Worm (Caenorhabditis elegans): ENCODE results near the gene clec-216.

The clec-216 gene

ce11 chrV:7926784-7927183, 26.0 kb downstream of the clec-216 start, which contains the start of gene srsx-6:
srsx-6 (plus strand) TSS chrV:7927084.
- no peak for TF ChIP-seq attf-5 (GFP tag; optimal IDR thresholded peaks at IDR 0.05)

- TF ChIP-seq ceh-100 (GFP tag; IDR thresholded peaks at IDR 0.05) (no peak), F49E8.2 (tag; optimal IDR thresholded peaks at IDR 0.05; ENCODE audit: insufficient read depth) (no peak), Y79H2A.3 (GFP tag; conservative IDR thresholded peaks at IDR 0.05) (no peak), K11D2.4 (GFP tag; IDR thresholded peaks at IDR 0.05) (no peak), Y53F4B.3 (GFP tag; IDR thresholded peaks at IDR 0.05) (no peak), ztf-26 (tag; optimal IDR thresholded peaks at IDR 0.05) (no peak), let-526 (GFP tag; IDR thresholded peaks at IDR 0.05) (no peak), unc-130 (GFP tag; optimal IDR thresholded peaks at IDR 0.05) (no peak), akir-1 (GFP tag; optimal IDR thresholded peaks at IDR 0.05) (no peak), unc-62 (GFP tag; optimal IDR thresholded peaks at IDR 0.05) (no peak), lin-26 (GFP tag; IDR thresholded peaks at IDR 0.05) (no peak), dpl-1 (GFP tag; optimal IDR thresholded peaks at IDR 0.05) (no peak), tbx-9 (tag; optimal IDR thresholded peaks at IDR 0.05; ENCODE audit: borderline replicate concordance) (no peak), hlh-12 (tag; optimal IDR thresholded peaks at IDR 0.05) (no peak), snpc-3.4 (tag; optimal IDR thresholded peaks at IDR 0.05) (no peak)
Measured at ce11 chrV:7925483-7925882, 27.3 kb downstream of the clec-216 start, which contains the start of gene srsx-7. srsx-7 (plus strand) TSS chrV:7925783.

ce11 chrV:7908431-7908830, 44.3 kb downstream of the clec-216 start:
- TF ChIP-seq pha-4 (tag; optimal IDR thresholded peaks at IDR 0.05) (no peak), D2030.7 (GFP tag; IDR thresholded peaks at IDR 0.05) (no peak), mel-28 (tag; optimal IDR thresholded peaks at IDR 0.05; ENCODE audit: borderline replicate concordance) (no peak), madf-10 (tag; optimal IDR thresholded peaks at IDR 0.05) (no peak), ama-1 (optimal IDR thresholded peaks at IDR 0.05) (no peak), ama-1 (GFP tag; optimal IDR thresholded peaks at IDR 0.05) (no peak), mcd-1 (GFP tag; IDR thresholded peaks at IDR 0.05) (no peak), F55B11.4 (tag; optimal IDR thresholded peaks at IDR 0.05; ENCODE audit: borderline replicate concordance, insufficient read depth) (no peak), tbx-9 (tag; optimal IDR thresholded peaks at IDR 0.05; ENCODE audit: borderline replicate concordance) (no peak), nfyb-1 (GFP tag; IDR thresholded peaks at IDR 0.05) (no peak), snpc-1.1 (tag; optimal IDR thresholded peaks at IDR 0.05; ENCODE audit: insufficient read depth) (no peak), xnd-1 (tag; optimal IDR thresholded peaks at IDR 0.05) (no peak), efl-1 (GFP tag; optimal IDR thresholded peaks at IDR 0.05) (no peak), snpc-1.3 (tag; optimal IDR thresholded peaks at IDR 0.05; ENCODE audit: insufficient read depth) (no peak), lir-1 (GFP tag; conservative IDR thresholded peaks at IDR 0.05) (no peak), ceh-100 (GFP tag; IDR thresholded peaks at IDR 0.05) (no peak), bed-2 (GFP tag; IDR thresholded peaks at IDR 0.05) (no peak), F57A8.1 (GFP tag; optimal IDR thresholded peaks at IDR 0.05) (no peak)

- TF ChIP-seq rec-8 (tag; optimal IDR thresholded peaks at IDR 0.05), result no peak
- no peak for TF ChIP-seq pbrm-1 (GFP tag; IDR thresholded peaks at IDR 0.05)
- no peak for TF ChIP-seq hmg-1.2 (GFP tag; IDR thresholded peaks at IDR 0.05)
- no peak for TF ChIP-seq Y53G8AR.9 (GFP tag; conservative IDR thresholded peaks at IDR 0.05)
- no peak for TF ChIP-seq ets-4 (GFP tag; optimal IDR thresholded peaks at IDR 0.05)
- no peak for TF ChIP-seq T07F8.4 (tag; optimal IDR thresholded peaks at IDR 0.05)
- TF ChIP-seq attf-6 (GFP tag; IDR thresholded peaks at IDR 0.05), result no peak
- no peak for TF ChIP-seq C06A6.2 (GFP tag; conservative IDR thresholded peaks at IDR 0.05)
- no peak for TF ChIP-seq ztf-26 (tag; optimal IDR thresholded peaks at IDR 0.05)
- TF ChIP-seq ztf-28 (GFP tag; IDR thresholded peaks at IDR 0.05), result no peak
- TF ChIP-seq F49E8.2 (tag; optimal IDR thresholded peaks at IDR 0.05; ENCODE audit: insufficient read depth), result no peak
- no peak for TF ChIP-seq egl-18 (GFP tag; IDR thresholded peaks at IDR 0.05)
- TF ChIP-seq akir-1 (GFP tag; optimal IDR thresholded peaks at IDR 0.05), result no peak
- TF ChIP-seq F57C9.4 (tag; optimal IDR thresholded peaks at IDR 0.05), result no peak
- TF ChIP-seq rpc-1 (optimal IDR thresholded peaks at IDR 0.05), result no peak
- no peak for TF ChIP-seq rpc-1 (tag; optimal IDR thresholded peaks at IDR 0.05)
- no peak for TF ChIP-seq F55B11.4 (tag; optimal IDR thresholded peaks at IDR 0.05; ENCODE audit: borderline replicate concordance, insufficient read depth)
- no peak for TF ChIP-seq B0019.2 (GFP tag; conservative IDR thresholded peaks at IDR 0.05)
Measured at ce11 chrV:7904389-7904788, 48.4 kb downstream of the clec-216 start.

Measured in whole organism, young adult.